Worm (Caenorhabditis elegans) whole organism, mixed stage, embryonic: Measurements from ENCODE around the gene gcy-31.

Experiments used
- M03D4.4 ChIP-seq: sonication (generic microtip); optimal IDR thresholded peaks from 2 replicates; lab custom pipeline; 2017; ENCODE audit warnings: mild to moderate bottlenecking, missing genetic modification characterization, missing compliant biosample characterization
- blmp-1 ChIP-seq: fragments of 150-350 bp; optimal IDR thresholded peaks from 2 replicates; lab custom pipeline; 2014; ENCODE audit warnings: missing biosample characterization, missing genetic modification characterization
- ceh-39 ChIP-seq: fragments of 150-350 bp; optimal IDR thresholded peaks from 2 replicates; lab custom pipeline; 2014; ENCODE audit warnings: missing biosample characterization, missing genetic modification characterization
- ceh-43 ChIP-seq: fragments of 200-800 bp; sonication (Bioruptor generic); optimal IDR thresholded peaks from 2 replicates; lab custom pipeline; 2018; ENCODE audit warnings: mild to moderate bottlenecking, missing genetic modification characterization, moderate library complexity, missing compliant biosample characterization
- ceh-83 ChIP-seq: fragments of 200-800 bp; sonication (Bioruptor generic); optimal IDR thresholded peaks from 2 replicates; lab custom pipeline; 2018; ENCODE audit warnings: mild to moderate bottlenecking, missing genetic modification characterization, missing compliant biosample characterization
- ces-1 ChIP-seq: fragments of 150-350 bp; optimal IDR thresholded peaks from 2 replicates; lab custom pipeline; 2014; ENCODE audit warnings: missing biosample characterization, missing genetic modification reagents, missing genetic modification characterization
- cnd-1 ChIP-seq: fragments of 200-800 bp; sonication (Bioruptor generic); optimal IDR thresholded peaks from 2 replicates; lab custom pipeline; 2018; ENCODE audit warnings: mild to moderate bottlenecking, missing genetic modification characterization, missing compliant biosample characterization
- elt-1 ChIP-seq: sonication (generic microtip); optimal IDR thresholded peaks from 2 replicates; lab custom pipeline; 2017; ENCODE audit warnings: missing genetic modification characterization, mild to moderate bottlenecking, missing compliant biosample characterization, antibody characterized with exemption, moderate library complexity, borderline replicate concordance; ENCODE audit not compliant: insufficient read depth
- elt-3 ChIP-seq: fragments of 150-350 bp; optimal IDR thresholded peaks from 2 replicates; lab custom pipeline; 2014; ENCODE audit warnings: missing biosample characterization, missing genetic modification characterization
- flh-1 ChIP-seq: fragments of 200-800 bp; sonication (Bioruptor generic); optimal IDR thresholded peaks from 2 replicates; lab custom pipeline; 2018; ENCODE audit warnings: mild to moderate bottlenecking, missing genetic modification characterization, moderate library complexity, missing compliant biosample characterization
- ham-2 ChIP-seq: fragments of 200-800 bp; sonication (Bioruptor generic); optimal IDR thresholded peaks from 2 replicates; lab custom pipeline; 2018; ENCODE audit warnings: mild to moderate bottlenecking, missing genetic modification characterization, missing compliant biosample characterization
- hlh-1 ChIP-seq: fragments of 150-350 bp; optimal IDR thresholded peaks from 2 replicates; lab custom pipeline; 2014; ENCODE audit warnings: missing biosample characterization, missing genetic modification reagents, missing genetic modification characterization
- lin-13 ChIP-seq: fragments of 150-350 bp; optimal IDR thresholded peaks from 2 replicates; lab custom pipeline; 2014; ENCODE audit warnings: missing biosample characterization, missing genetic modification characterization
- lsy-2 ChIP-seq: fragments of 150-350 bp; optimal IDR thresholded peaks from 2 replicates; lab custom pipeline; 2014; ENCODE audit warnings: missing biosample characterization, missing genetic modification characterization
- mab-5 ChIP-seq: fragments of 150-350 bp; optimal IDR thresholded peaks from 2 replicates; lab custom pipeline; 2014; ENCODE audit warnings: missing biosample characterization, missing genetic modification characterization
- mep-1 ChIP-seq: fragments of 150-350 bp; optimal IDR thresholded peaks from 2 replicates; lab custom pipeline; 2017; ENCODE audit warnings: missing biosample characterization, missing genetic modification reagents, missing genetic modification characterization, inconsistent platforms
- mls-2 ChIP-seq: sonication (generic microtip); optimal IDR thresholded peaks from 2 replicates; lab custom pipeline; 2016; ENCODE audit warnings: mild to moderate bottlenecking, missing genetic modification characterization, moderate library complexity, missing compliant biosample characterization
- nhr-237 ChIP-seq: fragments of 150-350 bp; optimal IDR thresholded peaks from 2 replicates; lab custom pipeline; 2014; ENCODE audit warnings: missing biosample characterization, missing genetic modification characterization
- nhr-28 ChIP-seq: fragments of 150-350 bp; optimal IDR thresholded peaks from 2 replicates; lab custom pipeline; 2014; ENCODE audit warnings: missing biosample characterization, missing genetic modification characterization
- nhr-76 ChIP-seq: sonication (generic microtip); optimal IDR thresholded peaks from 2 replicates; lab custom pipeline; 2017; ENCODE audit warnings: missing biosample characterization, missing genetic modification characterization
- pha-4 ChIP-seq: fragments of 150-350 bp; optimal IDR thresholded peaks from 2 replicates; lab custom pipeline; 2018; ENCODE audit warnings: missing biosample characterization, missing genetic modification reagents, missing genetic modification characterization
- sem-2 ChIP-seq: fragments of 200-800 bp; sonication (Bioruptor generic); optimal IDR thresholded peaks from 2 replicates; lab custom pipeline; 2018; ENCODE audit warnings: mild to moderate bottlenecking, missing genetic modification characterization, missing compliant biosample characterization
- snpc-4 ChIP-seq: fragments of 150-350 bp; optimal IDR thresholded peaks from 2 replicates; lab custom pipeline; 2014; ENCODE audit warnings: missing biosample characterization, missing genetic modification characterization
- sptf-1 ChIP-seq: sonication (generic microtip); optimal IDR thresholded peaks from 2 replicates; lab custom pipeline; 2017; ENCODE audit warnings: mild to moderate bottlenecking, missing genetic modification characterization, moderate library complexity, missing compliant biosample characterization
- tbx-8 ChIP-seq: fragments of 200-800 bp; sonication (Bioruptor generic); optimal IDR thresholded peaks from 2 replicates; lab custom pipeline; 2018; ENCODE audit warnings: mild to moderate bottlenecking, missing genetic modification characterization, moderate library complexity, missing compliant biosample characterization
- unc-120 ChIP-seq: sonication (generic microtip); optimal IDR thresholded peaks from 2 replicates; lab custom pipeline; 2017; ENCODE audit warnings: missing genetic modification characterization, missing compliant biosample characterization; ENCODE audit not compliant: poor library complexity, severe bottlenecking
- unc-39 ChIP-seq: fragments of 150-350 bp; optimal IDR thresholded peaks from 2 replicates; lab custom pipeline; 2014; ENCODE audit warnings: missing biosample characterization, missing genetic modification characterization
- unc-62 ChIP-seq: fragments of 150-350 bp; optimal IDR thresholded peaks from 2 replicates; lab custom pipeline; 2014; ENCODE audit warnings: missing biosample characterization, missing genetic modification reagents, missing genetic modification characterization
- zip-8 ChIP-seq: fragments of 150-350 bp; optimal IDR thresholded peaks from 2 replicates; lab custom pipeline; 2014; ENCODE audit warnings: missing biosample characterization, missing genetic modification characterization
- ztf-11 ChIP-seq: fragments of 150-350 bp; optimal IDR thresholded peaks from 2 replicates; lab custom pipeline; 2014; ENCODE audit warnings: missing biosample characterization, missing genetic modification characterization

Gene gcy-31

ce11 chrX:2380818-2381217 is 46.5 kb downstream of the gcy-31 start:
- no peak for TF ChIP-seq ceh-43
- TF ChIP-seq unc-62 (GFP tag; lab: Kevin White, UChicago): no peak
- no peak for TF ChIP-seq ztf-11 (tag; lab: Kevin White, UChicago)
- TF ChIP-seq unc-120: no peak
- TF ChIP-seq elt-3: no peak
- no peak for TF ChIP-seq elt-1

- TF ChIP-seq lsy-2 (no peak), mep-1 (tag; lab: Kevin White, UChicago) (no peak), mab-5 (tag; lab: Kevin White, UChicago) (no peak), hlh-1 (tag; lab: Kevin White, UChicago) (no peak), mls-2 (tag; lab: Kevin White, UChicago) (no peak), ces-1 (GFP tag; lab: Kevin White, UChicago) (no peak), lin-13 (tag; lab: Kevin White, UChicago) (no peak), ham-2 (GFP tag; lab: Kevin White, UChicago) (no peak), pha-4 (tag; lab: Kevin White, UChicago) (no peak), nhr-237 (tag; lab: Kevin White, UChicago) (no peak), snpc-4 (tag; lab: Kevin White, UChicago) (no peak)
- TF ChIP-seq, all 35 proteins: peak for 0
These were observed 51.8 kb downstream of the gcy-31 start, which contains the start of gene F47G3.3 for ce11 chrX:2375300-2376035. F47G3.3 (plus strand) TSS chrX:2375985.

- TF ChIP-seq ham-2 (GFP tag; lab: Kevin White, UChicago): no peak
- TF ChIP-seq tbx-8 (GFP tag; lab: Kevin White, UChicago): no peak
- TF ChIP-seq blmp-1 (tag; lab: Kevin White, UChicago): no peak
- no peak for TF ChIP-seq mep-1 (tag; lab: Kevin White, UChicago)
- no peak for TF ChIP-seq cnd-1 (tag; lab: Kevin White, UChicago)
- no peak for TF ChIP-seq lsy-2
- TF ChIP-seq ceh-83: no peak
These were observed 55.2 kb downstream of the gcy-31 start for ce11 chrX:2372134-2372533.

- TF ChIP-seq zip-8 (tag; lab: Kevin White, UChicago): no peak
- TF ChIP-seq hlh-1 (tag; lab: Kevin White, UChicago): no peak
- no peak for TF ChIP-seq sem-2 (GFP tag; lab: Kevin White, UChicago)
- no peak for TF ChIP-seq nhr-76 (tag; lab: Kevin White, UChicago)
- TF ChIP-seq nhr-28 (tag; lab: Kevin White, UChicago): no peak
- TF ChIP-seq mep-1 (tag; lab: Kevin White, UChicago): no peak
- no peak for TF ChIP-seq cnd-1 (tag; lab: Kevin White, UChicago)
- TF ChIP-seq ztf-11 (tag; lab: Kevin White, UChicago): no peak
- no peak for TF ChIP-seq flh-1
- no peak for TF ChIP-seq ceh-39
- no peak for TF ChIP-seq unc-39
- no peak for TF ChIP-seq snpc-4 (tag; lab: Kevin White, UChicago)
- no peak for TF ChIP-seq lin-13 (tag; lab: Kevin White, UChicago)
- TF ChIP-seq elt-3: no peak
- no peak for TF ChIP-seq M03D4.4 (tag; lab: Kevin White, UChicago)
- no peak for TF ChIP-seq sptf-1
These were observed 56.6 kb downstream of the gcy-31 start for ce11 chrX:2370655-2371054.
